Fruit fly (Drosophila melanogaster) whole organism, embryonic: ENCODE measurements around the gene Sgt1.

Experiments
- Ada2b ChIP-seq: fragments of 200-800 bp; sonication (Bioruptor generic); IDR thresholded peaks from 2 replicates; pipeline ENCODE4 v1.3.6; 2022; ENCODE audit warnings: missing biosample characterization, missing genetic modification characterization
- Atf6 ChIP-seq: fragments of 200-800 bp; sonication (Bioruptor generic); IDR thresholded peaks from 2 replicates; pipeline ENCODE4 v1.3.6; 2022; ENCODE audit warnings: missing biosample characterization, missing genetic modification characterization
- B-H2 ChIP-seq: fragments of 200-800 bp; sonication (Bioruptor generic); optimal IDR thresholded peaks from 2 replicates; lab custom pipeline; 2018; ENCODE audit warnings: missing biosample characterization, mild to moderate bottlenecking, missing genetic modification characterization
- CG10147 ChIP-seq: fragments of 200-800 bp; sonication (Bioruptor generic); optimal IDR thresholded peaks from 2 replicates; lab custom pipeline; 2019; ENCODE audit warnings: missing biosample characterization, mild to moderate bottlenecking, missing genetic modification characterization, moderate library complexity
- CG10209 ChIP-seq: fragments of 200-800 bp; sonication (Bioruptor generic); optimal IDR thresholded peaks from 3 replicates; lab custom pipeline; 2017; ENCODE audit warnings: missing biosample characterization, mild to moderate bottlenecking, missing genetic modification characterization, missing genetic modification reagents
- CG1024 ChIP-seq: fragments of 200-800 bp; sonication (Bioruptor generic); IDR thresholded peaks from 2 replicates; pipeline ENCODE4 v1.3.6; 2022; ENCODE audit warnings: missing biosample characterization, missing genetic modification characterization
- CG12155 ChIP-seq: fragments of 200-800 bp; sonication (Bioruptor generic); optimal IDR thresholded peaks from 3 replicates; lab custom pipeline; 2016; ENCODE audit warnings: missing biosample characterization, missing genetic modification characterization
- CG13894 ChIP-seq: fragments of 200-800 bp; sonication (Bioruptor generic); optimal IDR thresholded peaks from 3 replicates; lab custom pipeline; 2018; ENCODE audit warnings: missing biosample characterization, mild to moderate bottlenecking, missing genetic modification characterization, moderate library complexity
- CG15269 ChIP-seq: fragments of 200-800 bp; sonication (Bioruptor generic); optimal IDR thresholded peaks from 2 replicates; lab custom pipeline; 2018; ENCODE audit warnings: missing biosample characterization, mild to moderate bottlenecking, missing genetic modification characterization, moderate library complexity
- CG1647 ChIP-seq: fragments of 200-800 bp; sonication (Bioruptor generic); optimal IDR thresholded peaks from 3 replicates; lab custom pipeline; 2016; ENCODE audit warnings: missing biosample characterization, missing genetic modification characterization
- CG17186 ChIP-seq: fragments of 200-800 bp; sonication (Bioruptor generic); optimal IDR thresholded peaks from 3 replicates; lab custom pipeline; 2017; ENCODE audit warnings: missing biosample characterization, missing genetic modification reagents, missing genetic modification characterization
- CG17612 ChIP-seq: fragments of 200-800 bp; sonication (Bioruptor generic); IDR thresholded peaks from 2 replicates; pipeline ENCODE4 v1.3.6; 2022; ENCODE audit warnings: missing biosample characterization, missing genetic modification characterization
- CG17829 ChIP-seq: fragments of 200-800 bp; optimal IDR thresholded peaks from 2 replicates; lab custom pipeline; 2019; ENCODE audit warnings: missing biosample characterization, mild to moderate bottlenecking, missing genetic modification characterization, moderate library complexity
- CG18619 ChIP-seq: fragments of 200-800 bp; sonication (Bioruptor generic); optimal IDR thresholded peaks from 3 replicates; lab custom pipeline; 2017; ENCODE audit warnings: missing biosample characterization, mild to moderate bottlenecking, missing genetic modification characterization
- CG2116 ChIP-seq: fragments of 200-800 bp; sonication (Bioruptor generic); optimal IDR thresholded peaks from 3 replicates; lab custom pipeline; 2018; ENCODE audit warnings: missing biosample characterization, mild to moderate bottlenecking, missing genetic modification characterization
- CG2129 ChIP-seq: fragments of 200-800 bp; sonication (Bioruptor generic); IDR thresholded peaks from 2 replicates; pipeline ENCODE4 v1.3.6; 2022; ENCODE audit warnings: missing biosample characterization, missing genetic modification characterization; ENCODE audit not compliant: partially characterized antibody
- CG32532 ChIP-seq: fragments of 200-800 bp; sonication (Bioruptor generic); IDR thresholded peaks from 2 replicates; pipeline ENCODE4 v1.3.6; 2022; ENCODE audit warnings: missing biosample characterization, missing genetic modification characterization
- CG32772 ChIP-seq: fragments of 200-800 bp; sonication (Bioruptor generic); IDR thresholded peaks from 2 replicates; pipeline ENCODE4 v1.3.6; 2022; ENCODE audit warnings: missing biosample characterization, missing genetic modification characterization
- CG4730 ChIP-seq: fragments of 200-800 bp; sonication (Bioruptor generic); IDR thresholded peaks from 2 replicates; pipeline ENCODE4 v1.3.6; 2022; ENCODE audit warnings: missing biosample characterization, missing genetic modification characterization
- CG6272 ChIP-seq: fragments of 200-800 bp; sonication (Bioruptor generic); IDR thresholded peaks from 2 replicates; pipeline ENCODE4 v1.3.6; 2022; ENCODE audit warnings: missing biosample characterization, missing genetic modification characterization
- CG7271 ChIP-seq: fragments of 200-800 bp; sonication (Bioruptor generic); optimal IDR thresholded peaks from 2 replicates; lab custom pipeline; 2018; ENCODE audit warnings: missing biosample characterization, mild to moderate bottlenecking, missing genetic modification characterization, moderate library complexity
- Camta ChIP-seq: fragments of 200-800 bp; sonication (Bioruptor generic); optimal IDR thresholded peaks from 2 replicates; lab custom pipeline; 2016; ENCODE audit warnings: missing biosample characterization, missing genetic modification characterization
- Dad ChIP-seq: fragments of 200-800 bp; sonication (Bioruptor generic); optimal IDR thresholded peaks from 3 replicates; lab custom pipeline; 2016; ENCODE audit warnings: missing biosample characterization, missing genetic modification characterization
- E2f1 ChIP-seq: fragments of 200-800 bp; sonication (Bioruptor generic); IDR thresholded peaks from 2 replicates; pipeline ENCODE4 v1.3.6; 2022; ENCODE audit warnings: missing biosample characterization, missing genetic modification characterization
- HmgD ChIP-seq: fragments of 200-800 bp; sonication (Bioruptor generic); optimal IDR thresholded peaks from 3 replicates; lab custom pipeline; 2016; ENCODE audit warnings: missing biosample characterization, missing genetic modification characterization
- Kr ChIP-seq: fragments of 200-800 bp; sonication (Bioruptor generic); optimal IDR thresholded peaks from 2 replicates; lab custom pipeline; 2017; ENCODE audit warnings: missing biosample characterization, mild to moderate bottlenecking, missing genetic modification characterization
- Nf-YA ChIP-seq: fragments of 200-800 bp; sonication (Bioruptor generic); IDR thresholded peaks from 2 replicates; pipeline ENCODE4 v1.3.6; 2022; ENCODE audit warnings: missing biosample characterization, missing genetic modification characterization
- Oli ChIP-seq: fragments of 200-800 bp; sonication (Bioruptor generic); optimal IDR thresholded peaks from 2 replicates; lab custom pipeline; 2018; ENCODE audit warnings: missing biosample characterization, mild to moderate bottlenecking, missing genetic modification characterization, moderate library complexity
- Scr ChIP-seq: fragments of 200-800 bp; sonication (Bioruptor generic); IDR thresholded peaks from 2 replicates; pipeline ENCODE4 v1.3.6; 2022; ENCODE audit warnings: missing biosample characterization, missing genetic modification characterization; ENCODE audit not compliant: partially characterized antibody
- Tbp ChIP-seq: fragments of >200 bp; optimal IDR thresholded peaks from 2 replicates; lab custom pipeline; 2018; ENCODE audit warnings: missing biosample characterization, missing genetic modification characterization
- Xbp1 ChIP-seq: fragments of 200-800 bp; sonication (Bioruptor generic); optimal IDR thresholded peaks from 3 replicates; lab custom pipeline; 2016; ENCODE audit warnings: missing biosample characterization, mild to moderate bottlenecking, missing genetic modification characterization
- Xrp1 ChIP-seq: fragments of 200-800 bp; sonication (Bioruptor generic); IDR thresholded peaks from 2 replicates; pipeline ENCODE4 v1.3.6; 2022; ENCODE audit warnings: missing biosample characterization, missing genetic modification characterization
- YL-1 ChIP-seq: fragments of 200-800 bp; sonication (Bioruptor generic); optimal IDR thresholded peaks from 3 replicates; lab custom pipeline; 2017; ENCODE audit warnings: missing biosample characterization, mild to moderate bottlenecking, missing genetic modification characterization
- ab ChIP-seq: fragments of 200-800 bp; sonication (Bioruptor generic); optimal IDR thresholded peaks from 2 replicates; lab custom pipeline; 2016; ENCODE audit warnings: missing biosample characterization, missing genetic modification characterization
- abd-A ChIP-seq: fragments of 200-800 bp; sonication (Bioruptor generic); optimal IDR thresholded peaks from 3 replicates; lab custom pipeline; 2019; ENCODE audit warnings: missing biosample characterization, mild to moderate bottlenecking, missing genetic modification characterization, moderate library complexity
- bab2 ChIP-seq: fragments of 200-800 bp; sonication (Bioruptor generic); optimal IDR thresholded peaks from 2 replicates; lab custom pipeline; 2016; ENCODE audit warnings: missing biosample characterization, missing genetic modification characterization
- caup ChIP-seq: fragments of 200-800 bp; sonication (Bioruptor generic); optimal IDR thresholded peaks from 3 replicates; lab custom pipeline; 2017; ENCODE audit warnings: missing biosample characterization, mild to moderate bottlenecking, missing genetic modification characterization, moderate library complexity; ENCODE audit not compliant: severe bottlenecking
- chm ChIP-seq: fragments of 200-800 bp; sonication (Bioruptor generic); IDR thresholded peaks from 2 replicates; pipeline ENCODE4 v1.3.6; 2022; ENCODE audit warnings: missing biosample characterization, missing genetic modification characterization
- chn ChIP-seq: fragments of 200-800 bp; sonication (Bioruptor generic); optimal IDR thresholded peaks from 2 replicates; lab custom pipeline; 2016; ENCODE audit warnings: missing biosample characterization, missing genetic modification characterization
- crp ChIP-seq, 2 experiments: fragments of 200-800 bp; sonication (Bioruptor generic); optimal IDR thresholded peaks; 2 replicates in 1 of 2; 3 replicates in 1 of 2; lab custom pipeline; 2017; ENCODE audit warnings: missing biosample characterization in 2 of 2, missing genetic modification characterization in 2 of 2, mild to moderate bottlenecking in 1 of 2, moderate library complexity in 1 of 2
- eyg ChIP-seq: fragments of 200-800 bp; sonication (Bioruptor generic); optimal IDR thresholded peaks from 3 replicates; lab custom pipeline; 2016; ENCODE audit warnings: missing biosample characterization, missing genetic modification characterization
- gt ChIP-seq: fragments of 200-800 bp; sonication (Bioruptor generic); IDR thresholded peaks from 2 replicates; pipeline ENCODE4 v1.3.6; 2022; ENCODE audit warnings: missing biosample characterization, missing genetic modification characterization
- hbn ChIP-seq: fragments of 200-800 bp; sonication (Bioruptor generic); IDR thresholded peaks from 2 replicates; pipeline ENCODE4 v1.3.6; 2022; ENCODE audit warnings: missing biosample characterization, missing genetic modification characterization; ENCODE audit not compliant: partially characterized antibody
- kni ChIP-seq: fragments of 200-800 bp; sonication (Bioruptor generic); optimal IDR thresholded peaks from 3 replicates; lab custom pipeline; 2017; ENCODE audit warnings: mild to moderate bottlenecking, missing biosample characterization, missing genetic modification reagents, missing genetic modification characterization
- odd ChIP-seq: fragments of 200-800 bp; sonication (Bioruptor generic); optimal IDR thresholded peaks from 2 replicates; lab custom pipeline; 2017; ENCODE audit warnings: missing biosample characterization, mild to moderate bottlenecking, missing genetic modification characterization
- onecut ChIP-seq: fragments of 200-800 bp; sonication (Bioruptor generic); IDR thresholded peaks from 2 replicates; pipeline ENCODE4 v1.3.6; 2022; ENCODE audit warnings: missing biosample characterization, missing genetic modification characterization
- pum ChIP-seq: fragments of 200-800 bp; sonication (Bioruptor generic); optimal IDR thresholded peaks from 2 replicates; lab custom pipeline; 2016; ENCODE audit warnings: missing biosample characterization, missing genetic modification characterization
- sd ChIP-seq: fragments of 200-800 bp; sonication (Bioruptor generic); optimal IDR thresholded peaks from 3 replicates; lab custom pipeline; 2018; ENCODE audit warnings: missing biosample characterization, mild to moderate bottlenecking, missing genetic modification characterization, moderate library complexity
- vfl ChIP-seq: fragments of 200-800 bp; sonication (Bioruptor generic); optimal IDR thresholded peaks from 2 replicates; lab custom pipeline; 2016; ENCODE audit warnings: missing biosample characterization, missing genetic modification characterization
- z ChIP-seq: fragments of 200-800 bp; sonication (Bioruptor generic); IDR thresholded peaks from 3 replicates; pipeline ENCODE4 v1.3.6; 2022; ENCODE audit warnings: missing biosample characterization, missing genetic modification characterization

Gene Sgt1

dm6 chr3R:8300928-8301752 lies 3.9 kb downstream of the Sgt1 start, which contains the start of the genes CG9626 and mRpL1 (continued):
- TF ChIP-seq Xrp1 (GFP tag; lab: Robert Waterston, UW) (no peak), Camta (GFP tag; lab: Kevin White, UChicago) (peak; percentile 31), chm (GFP tag; lab: Robert Waterston, UW) (no peak), Scr (peak; percentile 23; the same call in 1 of the 2 replicates), caup (GFP tag; lab: Kevin White, UChicago) (no peak), Atf6 (GFP tag; lab: Robert Waterston, UW) (no peak), bab2 (GFP tag; lab: Kevin White, UChicago) (no peak), Kr (GFP tag; lab: Kevin White, UChicago) (no peak), eyg (no peak), sd (tag; lab: Kevin White, UChicago) (peak; percentile 87), CG2116 (GFP tag; lab: Kevin White, UChicago) (peak; percentile 71), Ada2b (GFP tag; lab: Robert Waterston, UW) (no peak), hbn (GFP tag; lab: Robert Waterston, UW) (no peak), pum (peak; percentile 1), Dad (GFP tag; lab: Kevin White, UChicago) (peak; percentile 34), CG17186 (GFP tag; lab: Kevin White, UChicago) (peak; percentile 64), B-H2 (GFP tag; lab: Kevin White, UChicago) (no peak), CG17829 (peak; percentile 45), crp (GFP tag; optimal IDR thresholded peaks at IDR 0.05; lab: Kevin White, UChicago) (peak in 1 of 2 experiments; percentile 16), HmgD (GFP tag; lab: Kevin White, UChicago) (peak; percentile 43), CG17612 (GFP tag; lab: Robert Waterston, UW) (no peak), CG32772 (no peak), gt (no peak), CG1647 (no peak), CG7271 (tag; lab: Kevin White, UChicago) (no peak), CG4730 (GFP tag; lab: Robert Waterston, UW) (no peak), Nf-YA (GFP tag; lab: Robert Waterston, UW) (no peak), kni (GFP tag; lab: Kevin White, UChicago) (no peak), CG10209 (GFP tag; lab: Kevin White, UChicago) (no peak), CG12155 (GFP tag; lab: Kevin White, UChicago) (peak; percentile 35), CG13894 (tag; lab: Kevin White, UChicago) (no peak), CG1024 (GFP tag; lab: Robert Waterston, UW) (no peak), ab (no peak), onecut (GFP tag; lab: Robert Waterston, UW) (no peak), Xbp1 (GFP tag; lab: Kevin White, UChicago) (peak; percentile 20), vfl (GFP tag; lab: Kevin White, UChicago) (peak; percentile 43), Tbp (GFP tag; lab: Kevin White, UChicago) (no peak), z (GFP tag; lab: Robert Waterston, UW) (no peak), CG2129 (GFP tag; lab: Robert Waterston, UW) (no peak), CG6272 (GFP tag; lab: Robert Waterston, UW) (no peak), CG10147 (GFP tag; lab: Kevin White, UChicago) (no peak), chn (GFP tag; lab: Kevin White, UChicago) (no peak), CG32532 (no peak), E2f1 (GFP tag; lab: Robert Waterston, UW) (no peak), CG18619 (GFP tag; lab: Kevin White, UChicago) (no peak), abd-A (tag; lab: Kevin White, UChicago) (no peak), odd (no peak), CG15269 (tag; lab: Kevin White, UChicago) (no peak), Oli (tag; lab: Kevin White, UChicago) (no peak), YL-1 (GFP tag; lab: Kevin White, UChicago) (peak; percentile 79)
